Worm (Caenorhabditis elegans) whole organism, mixed stage, embryonic: Measurements from ENCODE around the gene T21D12.11.

Source experiments
- M03D4.4 ChIP-seq: sonication (generic microtip); optimal IDR thresholded peaks from 2 replicates; lab custom pipeline; 2017; ENCODE audit warnings: mild to moderate bottlenecking, missing genetic modification characterization, missing compliant biosample characterization
- elt-3 ChIP-seq: fragments of 150-350 bp; optimal IDR thresholded peaks from 2 replicates; lab custom pipeline; 2014; ENCODE audit warnings: missing biosample characterization, missing genetic modification characterization
- hlh-1 ChIP-seq: fragments of 150-350 bp; optimal IDR thresholded peaks from 2 replicates; lab custom pipeline; 2014; ENCODE audit warnings: missing biosample characterization, missing genetic modification reagents, missing genetic modification characterization
- lin-32 ChIP-seq: fragments of 200-800 bp; sonication (Bioruptor generic); optimal IDR thresholded peaks from 2 replicates; lab custom pipeline; 2018; ENCODE audit warnings: mild to moderate bottlenecking, missing genetic modification characterization, missing compliant biosample characterization
- nhr-2 ChIP-seq: fragments of 150-350 bp; optimal IDR thresholded peaks from 2 replicates; lab custom pipeline; 2014; ENCODE audit warnings: missing biosample characterization, missing genetic modification characterization
- nhr-237 ChIP-seq: fragments of 150-350 bp; optimal IDR thresholded peaks from 2 replicates; lab custom pipeline; 2014; ENCODE audit warnings: missing biosample characterization, missing genetic modification characterization
- nhr-28 ChIP-seq: fragments of 150-350 bp; optimal IDR thresholded peaks from 2 replicates; lab custom pipeline; 2014; ENCODE audit warnings: missing biosample characterization, missing genetic modification characterization
- nhr-76 ChIP-seq: sonication (generic microtip); optimal IDR thresholded peaks from 2 replicates; lab custom pipeline; 2017; ENCODE audit warnings: missing biosample characterization, missing genetic modification characterization
- pha-4 ChIP-seq: fragments of 150-350 bp; optimal IDR thresholded peaks from 2 replicates; lab custom pipeline; 2018; ENCODE audit warnings: missing biosample characterization, missing genetic modification reagents, missing genetic modification characterization
- sem-2 ChIP-seq: fragments of 200-800 bp; sonication (Bioruptor generic); optimal IDR thresholded peaks from 2 replicates; lab custom pipeline; 2018; ENCODE audit warnings: mild to moderate bottlenecking, missing genetic modification characterization, missing compliant biosample characterization
- snpc-4 ChIP-seq: fragments of 150-350 bp; optimal IDR thresholded peaks from 2 replicates; lab custom pipeline; 2014; ENCODE audit warnings: missing biosample characterization, missing genetic modification characterization
- unc-120 ChIP-seq: sonication (generic microtip); optimal IDR thresholded peaks from 2 replicates; lab custom pipeline; 2017; ENCODE audit warnings: missing genetic modification characterization, missing compliant biosample characterization; ENCODE audit not compliant: poor library complexity, severe bottlenecking
- unc-39 ChIP-seq: fragments of 150-350 bp; optimal IDR thresholded peaks from 2 replicates; lab custom pipeline; 2014; ENCODE audit warnings: missing biosample characterization, missing genetic modification characterization
- unc-62 ChIP-seq: fragments of 150-350 bp; optimal IDR thresholded peaks from 2 replicates; lab custom pipeline; 2014; ENCODE audit warnings: missing biosample characterization, missing genetic modification reagents, missing genetic modification characterization

- TF ChIP-seq elt-3 (tag; lab: Kevin White, UChicago) = no peak
- TF ChIP-seq M03D4.4 = no peak
- TF ChIP-seq pha-4 (tag; lab: Kevin White, UChicago) = no peak
- TF ChIP-seq unc-120 (tag; lab: Kevin White, UChicago) = no peak
- TF ChIP-seq unc-39 (tag; lab: Kevin White, UChicago) = no peak
- no peak for TF ChIP-seq unc-62
- no peak for TF ChIP-seq nhr-237 (tag; lab: Kevin White, UChicago)
- TF ChIP-seq lin-32 (GFP tag; lab: Kevin White, UChicago) = no peak
- TF ChIP-seq nhr-76 (tag; lab: Kevin White, UChicago) = no peak
- TF ChIP-seq hlh-1 (tag; lab: Kevin White, UChicago) = no peak
- TF ChIP-seq nhr-28 = no peak
- no peak for TF ChIP-seq snpc-4 (tag; lab: Kevin White, UChicago)
- TF ChIP-seq sem-2 (GFP tag; lab: Kevin White, UChicago) = no peak
- no peak for TF ChIP-seq nhr-2 (tag; lab: Kevin White, UChicago)
Measured at ce11 chrIV:244278-244677, 24.9 kb upstream of the T21D12.11 start.
